Worm (Caenorhabditis elegans) whole organism, L4 larva: ENCODE data around the gene R07B1.6.

Experiments used
- F26F4.8 ChIP-seq: fragments of 200-800 bp; sonication (Bioruptor generic); conservative IDR thresholded peaks from 2 replicates; pipeline ENCODE4 v1.3.6; 2022; ENCODE audit warnings: missing genetic modification characterization, missing compliant biosample characterization
- F49E8.2 ChIP-seq: sonication (generic microtip); optimal IDR thresholded peaks from 2 replicates; lab custom pipeline; 2016; ENCODE audit warnings: missing compliant biosample characterization, mild to moderate bottlenecking, missing genetic modification characterization, borderline replicate concordance
- Y75B8A.6 ChIP-seq: fragments of 200-800 bp; sonication (Bioruptor generic); IDR thresholded peaks from 2 replicates; pipeline ENCODE4 v1.3.6; 2022; ENCODE audit warnings: missing genetic modification reagents, missing genetic modification characterization, missing compliant biosample characterization
- ama-1 ChIP-seq: fragments of 150-350 bp; optimal IDR thresholded peaks from 2 replicates; lab custom pipeline; 2014; ENCODE audit warnings: inconsistent platforms, mixed read lengths
- arid-1 ChIP-seq: fragments of 200-800 bp; sonication (Bioruptor generic); conservative IDR thresholded peaks from 2 replicates; pipeline ENCODE4 v1.3.6; 2022; ENCODE audit warnings: missing genetic modification reagents, missing genetic modification characterization, missing compliant biosample characterization
- lsy-2 ChIP-seq, 2 experiments: fragments of 150-350 bp in 1 of 2; sonication (generic microtip) in 1 of 2; optimal IDR thresholded peaks; 2 replicates each; lab custom pipeline; 2014 to 2017; ENCODE audit warnings: missing biosample characterization in 2 of 2, missing genetic modification characterization in 2 of 2
- nhr-76 ChIP-seq: fragments of 150-350 bp; optimal IDR thresholded peaks from 2 replicates; lab custom pipeline; 2014; ENCODE audit warnings: missing biosample characterization, missing genetic modification characterization
- pha-4 ChIP-seq, 2 experiments: fragments of 150-350 bp in 1 of 2; fragments of 200-800 bp in 1 of 2; sonication (Bioruptor generic) in 1 of 2; IDR thresholded peaks in 1 of 2; optimal IDR thresholded peaks in 1 of 2; 2 replicates each; pipeline versions ENCODE4 v1.3.6 to Lab custom; 2014 to 2022; ENCODE audit warnings: missing genetic modification characterization in 2 of 2, missing genetic modification reagents in 2 of 2, missing biosample characterization in 1 of 2, missing compliant biosample characterization in 1 of 2
- pqm-1 ChIP-seq: sonication (generic microtip); optimal IDR thresholded peaks from 2 replicates; lab custom pipeline; 2017; ENCODE audit warnings: missing biosample characterization, missing genetic modification characterization
- unc-62 ChIP-seq, 3 experiments: fragments of 150-350 bp in 1 of 3; sonication (generic microtip); optimal IDR thresholded peaks in 2 of 3; peaks in 1 of 3; 1 replicate in 1 of 3; 2 replicates in 2 of 3; lab custom pipeline; 2014 to 2017; ENCODE audit warnings: missing biosample characterization in 3 of 3, missing genetic modification characterization in 3 of 3, missing genetic modification reagents in 3 of 3, missing genotype in 1 of 3

DNA sequence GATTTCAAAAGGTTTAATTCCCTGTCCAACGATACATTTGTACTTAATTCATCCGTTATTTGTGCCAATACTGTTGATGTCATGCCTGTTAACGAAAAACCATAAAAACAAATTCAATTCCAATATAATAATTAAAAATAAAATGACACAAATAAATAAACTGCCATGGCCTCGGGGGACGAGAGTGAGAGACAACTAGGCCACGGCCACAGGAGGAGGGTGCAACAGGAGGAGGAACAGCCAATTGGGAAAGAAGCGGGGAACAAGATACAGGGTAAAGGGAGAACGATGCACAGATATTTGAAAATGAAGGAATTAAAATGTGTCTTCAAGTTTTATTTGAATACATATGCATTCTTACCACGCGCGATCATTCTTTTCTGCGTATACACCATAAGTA is 50.9 kb downstream of the R07B1.6 start, which contains the start of gene F21G4.6:
- TF ChIP-seq F26F4.8 (GFP tag; lab: Robert Waterston, UW) = no peak
- TF ChIP-seq arid-1 (GFP tag; lab: Robert Waterston, UW) = no peak
- no peak for TF ChIP-seq Y75B8A.6 (GFP tag; lab: Robert Waterston, UW)
- TF ChIP-seq nhr-76 (tag; lab: Kevin White, UChicago) = no peak
- TF ChIP-seq ama-1 (lab: Kevin White, UChicago) = no peak
- no peak for TF ChIP-seq lsy-2 (tag; optimal IDR thresholded peaks at IDR 0.05; lab: Kevin White, UChicago)
- no peak for TF ChIP-seq unc-62 (GFP tag; optimal IDR thresholded peaks at IDR 0.05 in 1 of 2; lab: Kevin White, UChicago)
- no peak for TF ChIP-seq unc-62 (tag; optimal IDR thresholded peaks at IDR 0.05; lab: Kevin White, UChicago)
- TF ChIP-seq pha-4 (GFP tag; IDR thresholded peaks at IDR 0.05; lab: Robert Waterston, UW) = no peak
- no peak for TF ChIP-seq pha-4 (tag; optimal IDR thresholded peaks at IDR 0.05; lab: Kevin White, UChicago)
- no peak for TF ChIP-seq pqm-1
- no peak for TF ChIP-seq F49E8.2 (tag; lab: Kevin White, UChicago)
